Worm (Caenorhabditis elegans): ENCODE data around the gene idpp-11.
A peak's percentile ranks its signal among the peaks of the same experiment; 100 is the strongest.

Gene idpp-11

DNA sequence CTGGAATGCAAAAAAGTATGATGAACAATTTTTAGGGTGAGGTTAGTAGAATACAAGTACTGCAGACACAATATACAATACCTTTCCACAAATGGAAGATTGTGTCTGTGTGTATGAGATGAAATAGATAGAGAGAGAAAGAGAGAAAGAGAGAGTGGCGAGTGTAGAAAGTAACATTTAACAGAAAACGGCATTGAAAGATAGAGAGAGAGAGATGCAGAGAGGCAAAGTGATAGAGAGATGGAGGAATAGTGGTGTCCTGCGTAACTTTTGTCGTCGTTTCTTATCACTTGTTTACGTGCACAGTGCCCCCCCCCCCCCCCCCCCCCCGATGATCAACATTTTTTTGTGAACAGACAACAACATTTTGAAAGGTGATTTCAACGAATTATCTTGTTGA is 27.6 kb upstream of the idpp-11 start:
- TF ChIP-seq Y116A8C.19 (tag; optimal IDR thresholded peaks at IDR 0.05; ENCODE audit: borderline replicate concordance) (no peak), fkh-10 (GFP tag; optimal IDR thresholded peaks at IDR 0.05) (no peak), aly-2 (tag; optimal IDR thresholded peaks at IDR 0.05) (no peak), pax-3 (tag; optimal IDR thresholded peaks at IDR 0.05) (no peak), unc-62 (GFP tag; optimal IDR thresholded peaks at IDR 0.05) (no peak), C16A3.4 (tag; optimal IDR thresholded peaks at IDR 0.05) (peak; percentile 20), skn-1 (tag; optimal IDR thresholded peaks at IDR 0.05) (no peak), dpl-1 (GFP tag; optimal IDR thresholded peaks at IDR 0.05) (no peak), nhr-77 (tag; optimal IDR thresholded peaks at IDR 0.05) (no peak), lir-3 (tag; optimal IDR thresholded peaks at IDR 0.05; ENCODE audit: poor library complexity) (peak; percentile 25), sox-4 (tag; optimal IDR thresholded peaks at IDR 0.05) (no peak), nhr-84 (tag; optimal IDR thresholded peaks at IDR 0.05) (no peak), blmp-1 (tag; optimal IDR thresholded peaks at IDR 0.05) (peak; percentile 93), elt-3 (tag; optimal IDR thresholded peaks at IDR 0.05) (peak in 5 of 6 experiments; percentile 11 to 71 (median 52)), nhr-19 (GFP tag; conservative IDR thresholded peaks at IDR 0.05) (peak; percentile 53), lin-13 (GFP tag; optimal IDR thresholded peaks at IDR 0.05) (no peak), dsc-1 (tag; optimal IDR thresholded peaks at IDR 0.05) (no peak), elt-2 (tag; optimal IDR thresholded peaks at IDR 0.05) (peak; percentile 66), sup-37 (GFP tag; optimal IDR thresholded peaks at IDR 0.05) (no peak), fos-1 (tag; optimal IDR thresholded peaks at IDR 0.05) (peak; percentile 52), rnt-1 (tag; optimal IDR thresholded peaks at IDR 0.05) (no peak), C04F5.9 (tag; optimal IDR thresholded peaks at IDR 0.05) (no peak), lin-14 (GFP tag; optimal IDR thresholded peaks at IDR 0.05) (peak; percentile 73), lin-35 (GFP tag; optimal IDR thresholded peaks at IDR 0.05) (peak in 1 of 2 experiments; percentile 53), swsn-7 (tag; optimal IDR thresholded peaks at IDR 0.05) (no peak), nhr-90 (tag; optimal IDR thresholded peaks at IDR 0.05; ENCODE audit: poor library complexity) (peak; percentile 49), ceh-82 (tag; optimal IDR thresholded peaks at IDR 0.05) (peak in 2 of 3 experiments; percentile 3 to 33), lsy-2 (tag; optimal IDR thresholded peaks at IDR 0.05) (peak; percentile 10 to 22), nhr-71 (tag; optimal IDR thresholded peaks at IDR 0.05) (peak; percentile 63), nhr-237 (tag; optimal IDR thresholded peaks at IDR 0.05) (no peak), nhr-47 (tag; optimal IDR thresholded peaks at IDR 0.05) (peak; percentile 21), efl-1 (optimal IDR thresholded peaks at IDR 0.05) (peak; percentile 19 to 28), efl-1 (GFP tag; optimal IDR thresholded peaks at IDR 0.05 in 1 of 2) (peak in 1 of 2 experiments; percentile 74), pqm-1 (tag; optimal IDR thresholded peaks at IDR 0.05) (no peak), mep-1 (tag; optimal IDR thresholded peaks at IDR 0.05) (peak; percentile 63), mdl-1 (tag; optimal IDR thresholded peaks at IDR 0.05) (no peak), unc-86 (tag; optimal IDR thresholded peaks at IDR 0.05) (no peak), nhr-20 (tag; optimal IDR thresholded peaks at IDR 0.05) (peak; percentile 70), hlh-17 (GFP tag; optimal IDR thresholded peaks at IDR 0.05; ENCODE audit: borderline replicate concordance) (no peak), snu-23 (GFP tag; optimal IDR thresholded peaks at IDR 0.05) (peak; percentile 62), hpl-2 (GFP tag; optimal IDR thresholded peaks at IDR 0.05) (no peak), hlh-4 (tag; optimal IDR thresholded peaks at IDR 0.05) (no peak), ceh-63 (GFP tag; optimal IDR thresholded peaks at IDR 0.05) (no peak), nhr-85 (tag) (peak; percentile 82), pag-3 (tag; optimal IDR thresholded peaks at IDR 0.05; ENCODE audit: borderline replicate concordance, insufficient read depth) (no peak)
